Worm (Caenorhabditis elegans) whole organism, young adult: Measurements from ENCODE around the gene tag-209.

Experiments used
- C06A6.2 ChIP-seq: fragments of 200-800 bp; sonication (Bioruptor generic); conservative IDR thresholded peaks from 2 replicates; pipeline ENCODE4 v1.3.6; 2022; ENCODE audit warnings: missing genetic modification characterization, missing compliant biosample characterization
- F23B12.7 ChIP-seq: sonication (generic microtip); optimal IDR thresholded peaks from 2 replicates; lab custom pipeline; 2017; ENCODE audit warnings: missing genetic modification characterization, mild to moderate bottlenecking, missing compliant biosample characterization, antibody characterized with exemption, moderate library complexity; ENCODE audit not compliant: insufficient read depth
- F33H1.4 ChIP-seq: fragments of 200-800 bp; sonication (Bioruptor generic); IDR thresholded peaks from 2 replicates; pipeline ENCODE4 v1.3.6; 2022; ENCODE audit warnings: missing genetic modification reagents, missing genetic modification characterization, missing compliant biosample characterization
- F55B11.4 ChIP-seq: sonication (generic microtip); optimal IDR thresholded peaks from 2 replicates; lab custom pipeline; 2016; ENCODE audit warnings: missing compliant biosample characterization, missing genetic modification characterization, borderline replicate concordance; ENCODE audit not compliant: insufficient read depth
- T07F8.4 ChIP-seq: sonication (generic microtip); optimal IDR thresholded peaks from 2 replicates; lab custom pipeline; 2016; ENCODE audit warnings: mild to moderate bottlenecking, missing genetic modification characterization, moderate library complexity, missing compliant biosample characterization
- aptf-3 ChIP-seq: fragments of 200-800 bp; sonication (Bioruptor generic); IDR thresholded peaks from 2 replicates; pipeline ENCODE4 v1.3.6; 2022; ENCODE audit warnings: missing genetic modification characterization, missing compliant biosample characterization
- attf-3 ChIP-seq: fragments of 200-800 bp; sonication (Bioruptor generic); conservative IDR thresholded peaks from 2 replicates; pipeline ENCODE4 v1.3.6; 2022; ENCODE audit warnings: missing genetic modification reagents, missing genetic modification characterization, missing compliant biosample characterization
- attf-5 ChIP-seq: fragments of 200-800 bp; sonication (Bioruptor generic); optimal IDR thresholded peaks from 2 replicates; lab custom pipeline; 2018; ENCODE audit warnings: mild to moderate bottlenecking, missing genetic modification characterization, missing compliant biosample characterization
- cebp-1 ChIP-seq, 2 experiments: fragments of 200-800 bp in 1 of 2; sonication (Bioruptor generic) in 1 of 2; sonication (generic microtip) in 1 of 2; IDR thresholded peaks in 1 of 2; optimal IDR thresholded peaks in 1 of 2; 2 replicates each; pipeline versions ENCODE4 v1.3.6 to Lab custom; 2017 to 2022; ENCODE audit warnings: missing compliant biosample characterization in 2 of 2, missing genetic modification characterization in 2 of 2, mild to moderate bottlenecking in 1 of 2, missing genetic modification reagents in 1 of 2, moderate library complexity in 1 of 2
- ceh-91 ChIP-seq: fragments of 200-800 bp; sonication (Bioruptor generic); IDR thresholded peaks from 2 replicates; pipeline ENCODE4 v1.3.6; 2022; ENCODE audit warnings: missing genetic modification reagents, missing genetic modification characterization, missing compliant biosample characterization
- die-1 ChIP-seq: sonication (generic microtip); optimal IDR thresholded peaks from 2 replicates; lab custom pipeline; 2016; ENCODE audit warnings: missing genotype, mild to moderate bottlenecking, missing genetic modification characterization, missing compliant biosample characterization
- dox-1 ChIP-seq: fragments of 200-800 bp; sonication (Bioruptor generic); IDR thresholded peaks from 2 replicates; pipeline ENCODE4 v1.3.6; 2022; ENCODE audit warnings: missing genetic modification reagents, missing genetic modification characterization, missing compliant biosample characterization
- dpl-1 ChIP-seq: fragments of 150-350 bp; optimal IDR thresholded peaks from 2 replicates; lab custom pipeline; 2014; ENCODE audit warnings: missing biosample characterization, missing genetic modification reagents, missing genetic modification characterization
- efl-1 ChIP-seq: fragments of 150-350 bp; optimal IDR thresholded peaks from 2 replicates; lab custom pipeline; 2014; ENCODE audit warnings: missing biosample characterization, missing genetic modification reagents, missing genetic modification characterization
- egrh-3 ChIP-seq: fragments of 200-800 bp; sonication (Bioruptor generic); IDR thresholded peaks from 2 replicates; pipeline ENCODE4 v1.3.6; 2022; ENCODE audit warnings: missing genetic modification reagents, missing genetic modification characterization, missing compliant biosample characterization
- let-526 ChIP-seq: fragments of 200-800 bp; sonication (Bioruptor generic); IDR thresholded peaks from 2 replicates; pipeline ENCODE4 v1.3.6; 2022; ENCODE audit warnings: missing genetic modification reagents, missing genetic modification characterization, missing compliant biosample characterization
- lin-35 ChIP-seq, 3 experiments: fragments of 150-350 bp in 2 of 3; sonication (generic microtip) in 1 of 3; optimal IDR thresholded peaks; 2 replicates each; lab custom pipeline; 2014 to 2018; ENCODE audit warnings: missing biosample characterization in 3 of 3, missing genetic modification characterization in 3 of 3, missing genetic modification reagents in 3 of 3
- lin-40 ChIP-seq: sonication (generic microtip); optimal IDR thresholded peaks from 2 replicates; lab custom pipeline; 2016; ENCODE audit warnings: missing genetic modification characterization, mild to moderate bottlenecking, missing compliant biosample characterization, missing genotype, missing genetic modification reagents
- lin-54 ChIP-seq: fragments of 200-800 bp; sonication (Bioruptor generic); optimal IDR thresholded peaks from 2 replicates; lab custom pipeline; 2018; ENCODE audit warnings: mild to moderate bottlenecking, missing genetic modification characterization, missing compliant biosample characterization
- lsl-1 ChIP-seq: fragments of 200-800 bp; sonication (Bioruptor generic); optimal IDR thresholded peaks from 2 replicates; lab custom pipeline; 2018; ENCODE audit warnings: mild to moderate bottlenecking, missing genetic modification characterization, moderate library complexity, missing compliant biosample characterization
- madf-6 ChIP-seq: fragments of 200-800 bp; sonication (Bioruptor generic); IDR thresholded peaks from 2 replicates; pipeline ENCODE4 v1.3.6; 2022; ENCODE audit warnings: missing genetic modification reagents, missing genetic modification characterization, missing compliant biosample characterization
- madf-8 ChIP-seq: fragments of 200-800 bp; sonication (Bioruptor generic); conservative IDR thresholded peaks from 2 replicates; pipeline ENCODE4 v1.3.6; 2022; ENCODE audit warnings: missing genetic modification reagents, missing genetic modification characterization, missing compliant biosample characterization
- mcd-1 ChIP-seq: fragments of 200-800 bp; sonication (Bioruptor generic); IDR thresholded peaks from 2 replicates; pipeline ENCODE4 v1.3.6; 2022; ENCODE audit warnings: missing genetic modification reagents, missing genetic modification characterization, missing compliant biosample characterization
- mxl-1 ChIP-seq: sonication (generic microtip); optimal IDR thresholded peaks from 2 replicates; lab custom pipeline; 2016; ENCODE audit warnings: missing genetic modification characterization, missing compliant biosample characterization
- nhr-120 ChIP-seq: fragments of 200-800 bp; sonication (Bioruptor generic); IDR thresholded peaks from 2 replicates; pipeline ENCODE4 v1.3.6; 2022; ENCODE audit warnings: missing genetic modification characterization, missing compliant biosample characterization
- nhr-80 ChIP-seq: sonication (generic microtip); optimal IDR thresholded peaks from 2 replicates; lab custom pipeline; 2016; ENCODE audit warnings: missing genetic modification characterization, missing compliant biosample characterization
- pbrm-1 ChIP-seq: fragments of 200-800 bp; sonication (Bioruptor generic); IDR thresholded peaks from 2 replicates; pipeline ENCODE4 v1.3.6; 2022; ENCODE audit warnings: missing genetic modification reagents, missing genetic modification characterization, missing compliant biosample characterization
- rec-8 ChIP-seq, 2 experiments: sonication (generic microtip); optimal IDR thresholded peaks; 2 replicates each; lab custom pipeline; 2016; ENCODE audit warnings: mild to moderate bottlenecking in 2 of 2, missing genetic modification characterization in 2 of 2, missing genetic modification reagents in 2 of 2, missing genotype in 2 of 2, missing biosample characterization in 1 of 2, missing compliant biosample characterization in 1 of 2, moderate library complexity in 1 of 2
- rpc-1 ChIP-seq, 2 experiments: fragments of 150-350 bp in 1 of 2; sonication (generic microtip) in 1 of 2; optimal IDR thresholded peaks; 2 replicates each; lab custom pipeline; 2014 to 2018; ENCODE audit warnings: missing biosample characterization in 1 of 2, missing genetic modification characterization in 1 of 2, missing genetic modification reagents in 1 of 2, missing genotype in 1 of 2
- sea-2 ChIP-seq: fragments of 200-800 bp; sonication (Bioruptor generic); IDR thresholded peaks from 2 replicates; pipeline ENCODE4 v1.3.6; 2022; ENCODE audit warnings: missing genetic modification characterization, missing compliant biosample characterization
- snpc-1.1 ChIP-seq: sonication (generic microtip); optimal IDR thresholded peaks from 2 replicates; lab custom pipeline; 2017; ENCODE audit warnings: missing genetic modification characterization, mild to moderate bottlenecking, missing compliant biosample characterization, antibody characterized with exemption, moderate library complexity, missing genotype, missing genetic modification reagents; ENCODE audit not compliant: insufficient read depth
- snpc-1.3 ChIP-seq: sonication (generic microtip); optimal IDR thresholded peaks from 2 replicates; lab custom pipeline; 2017; ENCODE audit warnings: missing genetic modification characterization, mild to moderate bottlenecking, missing compliant biosample characterization, antibody characterized with exemption, moderate library complexity, missing genotype, missing genetic modification reagents; ENCODE audit not compliant: insufficient read depth
- snpc-3.4 ChIP-seq: sonication (generic microtip); optimal IDR thresholded peaks from 2 replicates; lab custom pipeline; 2017; ENCODE audit warnings: missing genetic modification characterization, mild to moderate bottlenecking, missing compliant biosample characterization, antibody characterized with exemption, moderate library complexity, missing genotype, missing genetic modification reagents
- snpc-4 ChIP-seq, 5 experiments: fragments of 150-350 bp in 1 of 5; sonication (generic microtip) in 4 of 5; optimal IDR thresholded peaks; 2 replicates each; lab custom pipeline; 2014 to 2018; ENCODE audit warnings: missing genetic modification characterization in 5 of 5, missing biosample characterization in 3 of 5, antibody characterized with exemption in 2 of 5, mild to moderate bottlenecking in 2 of 5, missing compliant biosample characterization in 2 of 5, missing genotype in 2 of 5, moderate library complexity in 2 of 5, missing genetic modification reagents in 1 of 5
- somi-1 ChIP-seq: fragments of 200-800 bp; sonication (Bioruptor generic); optimal IDR thresholded peaks from 2 replicates; lab custom pipeline; 2018; ENCODE audit warnings: mild to moderate bottlenecking, missing genetic modification characterization, missing compliant biosample characterization
- tbp1 ChIP-seq: fragments of 200-800 bp; sonication (Bioruptor generic); optimal IDR thresholded peaks from 2 replicates; lab custom pipeline; 2018; ENCODE audit warnings: mild to moderate bottlenecking, missing genetic modification characterization, missing compliant biosample characterization

tag-209 gene

ce11 chrII:10820679-10821078, 33.6 kb downstream of the tag-209 start, which contains the start of gene ech-4:
Gene ech-4 (plus strand): TSS chrII:10821031.
- peak; percentile 8 for TF ChIP-seq nhr-80 (tag; lab: Kevin White, UChicago)
- no peak for TF ChIP-seq lin-40 (tag; lab: Kevin White, UChicago)

- TF ChIP-seq cebp-1 (GFP tag; IDR thresholded peaks at IDR 0.05; lab: Robert Waterston, UW): no peak
- TF ChIP-seq cebp-1 (tag; optimal IDR thresholded peaks at IDR 0.05; lab: Kevin White, UChicago): peak; percentile 68
- peak; percentile 77 for TF ChIP-seq madf-6 (GFP tag; lab: Robert Waterston, UW)
- peak; percentile 46 for TF ChIP-seq madf-8 (GFP tag; lab: Robert Waterston, UW)
- TF ChIP-seq nhr-120 (GFP tag; lab: Robert Waterston, UW): no peak
- TF ChIP-seq mcd-1 (GFP tag; lab: Robert Waterston, UW): peak; percentile 62
- peak; percentile 8 for TF ChIP-seq F23B12.7 (tag; lab: Kevin White, UChicago)
- TF ChIP-seq F55B11.4 (tag; lab: Kevin White, UChicago): no peak
- no peak for TF ChIP-seq let-526
- TF ChIP-seq ceh-91: 0 out of 2 replicates have a peak, but pooled peaks have one; percentile 9
- TF ChIP-seq attf-3 (GFP tag; lab: Robert Waterston, UW): peak; percentile 33; the same call in 1 of the 2 replicates
- no peak for TF ChIP-seq rpc-1 (optimal IDR thresholded peaks at IDR 0.05; lab: Kevin White, UChicago)
- no peak for TF ChIP-seq rpc-1 (tag; optimal IDR thresholded peaks at IDR 0.05; lab: Kevin White, UChicago)
- peak; percentile 22; the same call in 1 of the 2 replicates for TF ChIP-seq dox-1 (GFP tag; lab: Robert Waterston, UW)
- TF ChIP-seq T07F8.4: no peak
- TF ChIP-seq F33H1.4 (GFP tag; lab: Robert Waterston, UW): peak; percentile 59
- no peak for TF ChIP-seq egrh-3 (GFP tag; lab: Robert Waterston, UW)
- peak; percentile 62 for TF ChIP-seq snpc-3.4 (tag; lab: Kevin White, UChicago)
- peak; percentile 39 for TF ChIP-seq lin-40 (tag; lab: Kevin White, UChicago)
- no peak for TF ChIP-seq aptf-3 (GFP tag; lab: Robert Waterston, UW)
- TF ChIP-seq snpc-1.3 (tag; lab: Kevin White, UChicago): peak; percentile 10
- TF ChIP-seq rec-8 (tag; optimal IDR thresholded peaks at IDR 0.05; lab: Kevin White, UChicago): peak in 1 of 2 experiments; percentile 12
- no peak for TF ChIP-seq C06A6.2
- no peak for TF ChIP-seq mxl-1 (tag; lab: Kevin White, UChicago)
- TF ChIP-seq sea-2 (GFP tag; lab: Robert Waterston, UW): no peak
- no peak for TF ChIP-seq snpc-1.1 (tag; lab: Kevin White, UChicago)
- TF ChIP-seq lin-35 (GFP tag; optimal IDR thresholded peaks at IDR 0.05; lab: Kevin White, UChicago): peak in 1 of 3 experiments; percentile 81
- peak; percentile 83 for TF ChIP-seq efl-1
- TF ChIP-seq tbp1 (GFP tag; lab: Kevin White, UChicago): no peak
- no peak for TF ChIP-seq somi-1 (GFP tag; lab: Kevin White, UChicago)
- TF ChIP-seq attf-5 (GFP tag; lab: Kevin White, UChicago): peak; percentile 58
- no peak for TF ChIP-seq die-1 (tag; lab: Kevin White, UChicago)
- 0 out of 2 replicates have a peak, but pooled peaks have one; percentile 44 for TF ChIP-seq pbrm-1 (GFP tag; lab: Robert Waterston, UW)
- no peak for TF ChIP-seq snpc-4 (GFP tag; optimal IDR thresholded peaks at IDR 0.05; lab: Kevin White, UChicago)
- peak in 3 of 4 experiments; percentile 3 to 22 (median 16) for TF ChIP-seq snpc-4 (tag; optimal IDR thresholded peaks at IDR 0.05; lab: Kevin White, UChicago)
- TF ChIP-seq lin-54 (GFP tag; lab: Kevin White, UChicago): peak; percentile 66
- TF ChIP-seq lsl-1 (GFP tag; lab: Kevin White, UChicago): peak; percentile 62
- TF ChIP-seq dpl-1: peak; percentile 81
- TF ChIP-seq, all 124 proteins: peak for 21
Measured at ce11 chrII:10824046-10824445, 36.9 kb downstream of the tag-209 start, which contains the start of the genes R06F6.12 and mix-1. Gene R06F6.12 (minus strand): TSS chrII:10824081. Gene mix-1 (plus strand): TSS chrII:10824246.
